Worm (Caenorhabditis elegans) whole organism, L4/young adult: ENCODE data around the gene str-209.

Source experiments
- W03F9.2 ChIP-seq: fragments of 150-350 bp; optimal IDR thresholded peaks from 2 replicates; lab custom pipeline; 2014; ENCODE audit warnings: missing biosample characterization, missing genetic modification characterization
- dao-5 ChIP-seq: sonication (generic microtip); optimal IDR thresholded peaks from 2 replicates; lab custom pipeline; 2016; ENCODE audit warnings: missing genotype, missing genetic modification characterization, moderate library complexity, missing compliant biosample characterization
- him-1 ChIP-seq: sonication (generic microtip); optimal IDR thresholded peaks from 2 replicates; lab custom pipeline; 2016; ENCODE audit warnings: missing genotype, missing genetic modification reagents, missing genetic modification characterization, missing compliant biosample characterization

ce11 chrV:4975140-4975539, 26.4 kb downstream of the str-209 start, which contains the start of gene F26G5.1:
- no peak for TF ChIP-seq W03F9.2 (tag; lab: Kevin White, UChicago)
- TF ChIP-seq him-1 (tag; lab: Kevin White, UChicago), result no peak
- TF ChIP-seq dao-5 (tag; lab: Kevin White, UChicago), result no peak
